Worm (Caenorhabditis elegans) whole organism, L4 larva: Measurements from ENCODE around the gene ttc-7.
A peak's percentile ranks its signal among the peaks of the same experiment; 100 is the strongest.

ENCODE experiments used
- F10B5.3 ChIP-seq: sonication (generic microtip); optimal IDR thresholded peaks from 2 replicates; lab custom pipeline; 2016; ENCODE audit warnings: mild to moderate bottlenecking, missing genetic modification characterization, missing compliant biosample characterization
- ctbp-1 ChIP-seq: fragments of 200-800 bp; sonication (Bioruptor generic); IDR thresholded peaks from 2 replicates; pipeline ENCODE4 v1.3.6; 2022; ENCODE audit warnings: missing genetic modification reagents, missing genetic modification characterization, missing compliant biosample characterization
- hlh-30 ChIP-seq: sonication (generic microtip); optimal IDR thresholded peaks from 2 replicates; lab custom pipeline; 2017; ENCODE audit warnings: antibody characterized with exemption, mild to moderate bottlenecking, missing genetic modification characterization, missing compliant biosample characterization; ENCODE audit not compliant: insufficient read depth
- lin-15B ChIP-seq: fragments of 150-350 bp; sonication (generic microtip); optimal IDR thresholded peaks from 3 replicates; lab custom pipeline; 2014; ENCODE audit warnings: missing biosample characterization, missing genetic modification characterization
- lsy-2 ChIP-seq, 2 experiments: fragments of 150-350 bp in 1 of 2; sonication (generic microtip) in 1 of 2; optimal IDR thresholded peaks; 2 replicates each; lab custom pipeline; 2014 to 2017; ENCODE audit warnings: missing biosample characterization in 2 of 2, missing genetic modification characterization in 2 of 2
- mdl-1 ChIP-seq, 2 experiments: fragments of 150-350 bp in 1 of 2; sonication (generic microtip) in 1 of 2; optimal IDR thresholded peaks; 2 replicates each; lab custom pipeline; 2014 to 2017; ENCODE audit warnings: missing biosample characterization in 2 of 2, missing genetic modification characterization in 2 of 2
- nhr-28 ChIP-seq: fragments of 150-350 bp; optimal IDR thresholded peaks from 2 replicates; lab custom pipeline; 2014; ENCODE audit warnings: missing biosample characterization, missing genetic modification characterization
- nhr-6 ChIP-seq: fragments of 150-350 bp; optimal IDR thresholded peaks from 2 replicates; lab custom pipeline; 2014; ENCODE audit warnings: missing biosample characterization, missing genetic modification characterization

DNA sequence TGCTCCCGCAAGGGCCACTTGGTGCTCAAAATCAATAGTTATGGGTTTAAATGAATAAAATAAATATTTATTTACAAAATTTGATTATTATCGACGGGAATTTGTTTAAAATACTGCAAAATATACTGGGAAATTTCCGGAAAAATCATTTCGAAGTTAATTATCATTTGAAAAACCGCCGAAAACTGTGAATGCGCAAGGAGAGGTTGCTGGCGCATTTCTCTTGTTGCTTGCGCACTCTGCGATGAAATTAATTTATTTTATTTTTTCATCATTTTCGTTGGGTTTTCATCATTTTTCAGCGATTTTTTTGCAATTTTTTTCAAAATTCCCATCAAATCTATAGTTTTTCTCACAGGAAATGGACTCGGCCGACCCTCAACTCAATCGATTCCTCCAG lies 697 bp upstream of the ttc-7 start, which contains the start of gene ddp-1:
- peak; percentile 91 for TF ChIP-seq F10B5.3 (tag; lab: Kevin White, UChicago)
- TF ChIP-seq nhr-28 (tag; lab: Kevin White, UChicago), result peak; percentile 71
- peak; percentile 91 for TF ChIP-seq ctbp-1 (GFP tag; lab: Robert Waterston, UW)
- TF ChIP-seq lin-15B (tag; lab: Kevin White, UChicago), result peak; percentile 82
- peak; percentile 89 for TF ChIP-seq nhr-6 (tag; lab: Kevin White, UChicago)
- no peak for TF ChIP-seq mdl-1 (tag; optimal IDR thresholded peaks at IDR 0.05; lab: Kevin White, UChicago)
- peak; percentile 79 for TF ChIP-seq hlh-30 (tag; lab: Kevin White, UChicago)
- TF ChIP-seq lsy-2 (tag; optimal IDR thresholded peaks at IDR 0.05; lab: Kevin White, UChicago), result peak; percentile 82 to 96
